Worm (Caenorhabditis elegans) whole organism, L3 larva: Measurements from ENCODE around the gene C36B7.5.

Source experiments
- R02D3.7 ChIP-seq: fragments of 150-350 bp; optimal IDR thresholded peaks from 2 replicates; lab custom pipeline; 2014; ENCODE audit warnings: missing biosample characterization, missing genetic modification characterization
- ZK546.5 ChIP-seq: sonication (generic microtip); optimal IDR thresholded peaks from 2 replicates; lab custom pipeline; 2017; ENCODE audit warnings: missing biosample characterization, missing genetic modification characterization
- aly-2 ChIP-seq: fragments of 150-350 bp; optimal IDR thresholded peaks from 2 replicates; lab custom pipeline; 2014; ENCODE audit warnings: missing biosample characterization, missing genetic modification characterization
- ceh-16 ChIP-seq: sonication (generic microtip); optimal IDR thresholded peaks from 2 replicates; lab custom pipeline; 2017; ENCODE audit warnings: missing biosample characterization, missing genetic modification characterization
- ceh-28 ChIP-seq: fragments of 150-350 bp; optimal IDR thresholded peaks from 2 replicates; lab custom pipeline; 2014; ENCODE audit warnings: missing biosample characterization, missing genetic modification reagents, missing genetic modification characterization
- daf-12 ChIP-seq: fragments of 150-350 bp; optimal IDR thresholded peaks from 2 replicates; lab custom pipeline; 2014; ENCODE audit warnings: missing biosample characterization, missing genetic modification reagents, missing genetic modification characterization
- egl-5 ChIP-seq: fragments of 150-350 bp; optimal IDR thresholded peaks from 2 replicates; lab custom pipeline; 2017; ENCODE audit warnings: missing biosample characterization, missing genetic modification reagents, missing genetic modification characterization, inconsistent platforms
- elt-2 ChIP-seq: sonication (generic microtip); optimal IDR thresholded peaks from 2 replicates; lab custom pipeline; 2016; ENCODE audit warnings: missing genetic modification reagents, mild to moderate bottlenecking, missing genetic modification characterization, missing compliant biosample characterization
- elt-3 ChIP-seq, 3 experiments: fragments of 150-350 bp in 1 of 3; sonication (generic microtip) in 2 of 3; optimal IDR thresholded peaks; 2 replicates in 2 of 3; 4 replicates in 1 of 3; lab custom pipeline; 2014 to 2017; ENCODE audit warnings: missing biosample characterization in 3 of 3, missing genetic modification characterization in 3 of 3
- eor-1 ChIP-seq, 2 experiments: fragments of 150-350 bp; optimal IDR thresholded peaks; 2 replicates each; lab custom pipeline; 2014 to 2018; ENCODE audit warnings: missing biosample characterization in 2 of 2, missing genetic modification characterization in 2 of 2
- fkh-10 ChIP-seq: sonication (generic microtip); optimal IDR thresholded peaks from 2 replicates; lab custom pipeline; 2017; ENCODE audit warnings: missing biosample characterization, missing genetic modification reagents, missing genetic modification characterization
- fkh-2 ChIP-seq: fragments of 150-350 bp; optimal IDR thresholded peaks from 2 replicates; lab custom pipeline; 2014; ENCODE audit warnings: missing biosample characterization, missing genetic modification reagents, missing genetic modification characterization
- fos-1 ChIP-seq: fragments of 150-350 bp; optimal IDR thresholded peaks from 2 replicates; lab custom pipeline; 2014; ENCODE audit warnings: missing biosample characterization, missing genetic modification characterization
- hmg-11 ChIP-seq: sonication (generic microtip); optimal IDR thresholded peaks from 2 replicates; lab custom pipeline; 2016; ENCODE audit warnings: missing genetic modification characterization, missing compliant biosample characterization
- jun-1 ChIP-seq: fragments of 150-350 bp; optimal IDR thresholded peaks from 2 replicates; lab custom pipeline; 2014; ENCODE audit warnings: missing biosample characterization, missing genetic modification reagents, missing genetic modification characterization
- lin-15B ChIP-seq: fragments of 150-350 bp; optimal IDR thresholded peaks from 2 replicates; lab custom pipeline; 2014; ENCODE audit warnings: missing biosample characterization, missing genetic modification characterization
- lin-39 ChIP-seq: fragments of 150-350 bp; optimal IDR thresholded peaks from 2 replicates; lab custom pipeline; 2018; ENCODE audit warnings: missing biosample characterization, missing genetic modification reagents, missing genetic modification characterization
- lsy-12 ChIP-seq: sonication (generic microtip); optimal IDR thresholded peaks from 2 replicates; lab custom pipeline; 2016; ENCODE audit warnings: mild to moderate bottlenecking, missing genetic modification characterization, missing compliant biosample characterization
- mdl-1 ChIP-seq: fragments of 150-350 bp; optimal IDR thresholded peaks from 2 replicates; lab custom pipeline; 2014; ENCODE audit warnings: missing biosample characterization, missing genetic modification characterization
- mml-1 ChIP-seq: fragments of 150-350 bp; sonication (generic microtip); optimal IDR thresholded peaks from 3 replicates; lab custom pipeline; 2014; ENCODE audit warnings: missing biosample characterization, missing genetic modification characterization
- nfya-1 ChIP-seq: sonication (generic microtip); optimal IDR thresholded peaks from 2 replicates; lab custom pipeline; 2017; ENCODE audit warnings: missing genetic modification characterization, mild to moderate bottlenecking, missing compliant biosample characterization, antibody characterized with exemption, moderate library complexity; ENCODE audit not compliant: insufficient read depth
- nhr-12 ChIP-seq: fragments of 150-350 bp; optimal IDR thresholded peaks from 2 replicates; lab custom pipeline; 2014; ENCODE audit warnings: missing biosample characterization, missing genetic modification characterization
- nhr-23 ChIP-seq: fragments of 150-350 bp; optimal IDR thresholded peaks from 2 replicates; lab custom pipeline; 2014; ENCODE audit warnings: missing biosample characterization, missing genetic modification reagents, missing genetic modification characterization
- nhr-237 ChIP-seq: fragments of 150-350 bp; optimal IDR thresholded peaks from 2 replicates; lab custom pipeline; 2014; ENCODE audit warnings: missing biosample characterization, missing genetic modification characterization
- nhr-25 ChIP-seq: sonication (generic microtip); optimal IDR thresholded peaks from 2 replicates; lab custom pipeline; 2017; ENCODE audit warnings: missing biosample characterization, missing genetic modification characterization
- nhr-28 ChIP-seq: fragments of 150-350 bp; optimal IDR thresholded peaks from 2 replicates; lab custom pipeline; 2014; ENCODE audit warnings: missing biosample characterization, missing genetic modification characterization
- nhr-43 ChIP-seq: sonication (generic microtip); optimal IDR thresholded peaks from 2 replicates; lab custom pipeline; 2016; ENCODE audit warnings: mild to moderate bottlenecking, missing genetic modification characterization, missing compliant biosample characterization; ENCODE audit not compliant: poor library complexity, severe bottlenecking
- nhr-76 ChIP-seq: fragments of 150-350 bp; sonication (generic microtip); optimal IDR thresholded peaks from 5 replicates; lab custom pipeline; 2014; ENCODE audit warnings: missing biosample characterization, missing genetic modification characterization
- nhr-77 ChIP-seq: fragments of 150-350 bp; optimal IDR thresholded peaks from 2 replicates; lab custom pipeline; 2014; ENCODE audit warnings: missing biosample characterization, missing genetic modification characterization
- pha-4 ChIP-seq: fragments of 150-350 bp; optimal IDR thresholded peaks from 2 replicates; lab custom pipeline; 2014; ENCODE audit warnings: missing biosample characterization, missing genetic modification reagents, missing genetic modification characterization
- pqm-1 ChIP-seq: fragments of 150-350 bp; optimal IDR thresholded peaks from 2 replicates; lab custom pipeline; 2017; ENCODE audit warnings: missing biosample characterization, missing genetic modification characterization, inconsistent platforms
- sea-2 ChIP-seq: fragments of 150-350 bp; sonication (generic microtip); optimal IDR thresholded peaks from 4 replicates; lab custom pipeline; 2014; ENCODE audit warnings: missing biosample characterization, missing genetic modification reagents, missing genetic modification characterization
- skn-1 ChIP-seq: fragments of 150-350 bp; optimal IDR thresholded peaks from 2 replicates; lab custom pipeline; 2014; ENCODE audit warnings: missing biosample characterization, missing genetic modification characterization
- snpc-4 ChIP-seq: fragments of 150-350 bp; optimal IDR thresholded peaks from 2 replicates; lab custom pipeline; 2014; ENCODE audit warnings: missing biosample characterization, missing genetic modification characterization
- tbx-2 ChIP-seq: sonication (generic microtip); optimal IDR thresholded peaks from 2 replicates; lab custom pipeline; 2016; ENCODE audit warnings: mild to moderate bottlenecking, missing genetic modification characterization, missing compliant biosample characterization
- unc-39 ChIP-seq: sonication (generic microtip); optimal IDR thresholded peaks from 4 replicates; lab custom pipeline; 2017; ENCODE audit warnings: missing biosample characterization, missing genetic modification characterization
- unc-62 ChIP-seq: fragments of 150-350 bp; sonication (generic microtip); optimal IDR thresholded peaks from 4 replicates; lab custom pipeline; 2014; ENCODE audit warnings: missing biosample characterization, missing genetic modification reagents, missing genetic modification characterization
- zag-1 ChIP-seq: fragments of 150-350 bp; optimal IDR thresholded peaks from 2 replicates; lab custom pipeline; 2014; ENCODE audit warnings: missing biosample characterization, missing genetic modification characterization
- ztf-11 ChIP-seq: fragments of 150-350 bp; optimal IDR thresholded peaks from 2 replicates; lab custom pipeline; 2014; ENCODE audit warnings: missing biosample characterization, missing genetic modification characterization
- ztf-4 ChIP-seq: fragments of 150-350 bp; optimal IDR thresholded peaks from 2 replicates; lab custom pipeline; 2014; ENCODE audit warnings: missing biosample characterization, missing genetic modification characterization

C36B7.5 gene

DNA sequence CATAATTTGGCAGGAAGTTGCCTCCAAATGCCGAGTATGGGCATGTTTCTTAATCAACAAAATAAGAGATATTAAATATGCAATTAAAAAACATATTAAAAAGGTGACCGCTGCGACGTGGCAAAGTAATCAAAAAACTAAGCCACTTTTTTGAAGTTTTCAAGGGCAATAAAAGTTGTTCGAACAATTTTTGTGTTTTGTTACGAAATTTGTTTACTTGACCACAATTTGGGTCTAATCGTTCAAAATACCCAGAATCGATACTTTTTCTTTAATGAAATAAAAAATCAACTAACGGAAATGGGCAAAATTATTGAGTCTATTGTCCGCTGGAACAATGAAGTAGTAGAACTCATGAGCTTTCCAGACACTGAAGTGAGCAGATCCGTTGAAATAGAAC, 11.2 kb downstream of the C36B7.5 start, which contains the start of gene Y1B5A.1:
Gene Y1B5A.1 (plus strand): TSS at position 301 of the 400 bp plus-strand sequence.
- TF ChIP-seq fkh-10 (GFP tag; lab: Kevin White, UChicago) (no peak), pha-4 (tag; lab: Kevin White, UChicago) (no peak), snpc-4 (tag; lab: Kevin White, UChicago) (no peak), jun-1 (tag; lab: Kevin White, UChicago) (no peak), elt-2 (tag; lab: Kevin White, UChicago) (no peak), unc-39 (no peak), daf-12 (tag; lab: Kevin White, UChicago) (no peak), hmg-11 (tag; lab: Kevin White, UChicago) (no peak), pqm-1 (tag; lab: Kevin White, UChicago) (no peak), fkh-2 (tag; lab: Kevin White, UChicago) (no peak), egl-5 (no peak), nhr-28 (no peak), ZK546.5 (tag; lab: Kevin White, UChicago) (no peak), zag-1 (tag; lab: Kevin White, UChicago) (no peak), mdl-1 (tag; lab: Kevin White, UChicago) (no peak)

DNA sequence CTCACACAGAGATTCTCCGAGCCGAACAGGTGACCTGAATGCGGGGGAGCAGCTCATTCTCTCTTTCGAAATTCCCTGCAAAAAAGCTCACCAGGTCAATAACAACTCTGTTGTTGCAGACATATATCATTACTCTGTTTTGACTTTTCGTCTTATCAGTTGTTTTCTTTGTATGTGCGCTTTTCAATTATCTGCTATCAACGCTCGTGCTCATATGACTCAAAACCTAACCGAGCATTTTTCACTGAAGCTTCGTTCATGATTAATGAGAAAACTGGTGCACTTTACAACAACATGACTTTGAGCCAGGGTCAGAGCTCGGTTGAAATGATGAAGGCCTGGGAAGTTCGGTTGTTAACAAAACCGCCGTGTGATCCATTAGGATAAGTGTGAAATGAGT, 19.8 kb downstream of the C36B7.5 start:
- TF ChIP-seq lin-15B (tag; lab: Kevin White, UChicago): no peak
- TF ChIP-seq aly-2 (tag; lab: Kevin White, UChicago): no peak
- no peak for TF ChIP-seq nhr-12 (tag; lab: Kevin White, UChicago)
- no peak for TF ChIP-seq ceh-28 (tag; lab: Kevin White, UChicago)
- no peak for TF ChIP-seq ztf-11 (tag; lab: Kevin White, UChicago)
- no peak for TF ChIP-seq pha-4 (tag; lab: Kevin White, UChicago)
- no peak for TF ChIP-seq daf-12 (tag; lab: Kevin White, UChicago)
- no peak for TF ChIP-seq skn-1 (tag; lab: Kevin White, UChicago)
- no peak for TF ChIP-seq fkh-10 (GFP tag; lab: Kevin White, UChicago)
- no peak for TF ChIP-seq pqm-1 (tag; lab: Kevin White, UChicago)
- no peak for TF ChIP-seq tbx-2 (tag; lab: Kevin White, UChicago)
- no peak for TF ChIP-seq R02D3.7 (tag; lab: Kevin White, UChicago)
- TF ChIP-seq hmg-11 (tag; lab: Kevin White, UChicago): no peak
- TF ChIP-seq ztf-4 (tag; lab: Kevin White, UChicago): no peak
- TF ChIP-seq nhr-237 (tag; lab: Kevin White, UChicago): no peak
- no peak for TF ChIP-seq elt-2 (tag; lab: Kevin White, UChicago)
- no peak for TF ChIP-seq fkh-2 (tag; lab: Kevin White, UChicago)
- no peak for TF ChIP-seq lin-39 (tag; lab: Kevin White, UChicago)

DNA sequence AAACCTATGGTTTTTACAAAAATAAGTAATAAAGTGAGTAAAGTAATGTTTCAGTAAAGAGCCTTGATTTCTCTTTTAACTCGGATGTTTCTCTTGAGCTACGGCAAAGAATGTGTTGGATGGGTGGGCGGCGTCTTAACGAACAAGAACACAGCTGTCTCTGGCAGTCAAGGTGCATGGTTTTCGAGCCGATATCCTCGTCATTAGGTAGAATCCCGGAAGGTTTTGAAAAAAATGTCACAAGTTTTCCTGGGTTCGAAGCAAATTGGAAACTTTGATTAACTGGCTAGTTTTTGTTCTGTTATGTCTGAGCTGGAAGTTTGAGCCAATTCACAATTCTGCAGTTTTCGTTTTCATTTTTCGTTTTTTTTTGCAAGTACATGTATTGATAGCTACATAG, 21.0 kb downstream of the C36B7.5 start, which contains the start of gene B0403.6:
Gene B0403.6 (minus strand): TSS at position 101 of the 400 bp plus-strand sequence.
- TF ChIP-seq mdl-1 (tag; lab: Kevin White, UChicago) (no peak), fkh-10 (GFP tag; lab: Kevin White, UChicago) (no peak), mml-1 (tag; lab: Kevin White, UChicago) (no peak)

DNA sequence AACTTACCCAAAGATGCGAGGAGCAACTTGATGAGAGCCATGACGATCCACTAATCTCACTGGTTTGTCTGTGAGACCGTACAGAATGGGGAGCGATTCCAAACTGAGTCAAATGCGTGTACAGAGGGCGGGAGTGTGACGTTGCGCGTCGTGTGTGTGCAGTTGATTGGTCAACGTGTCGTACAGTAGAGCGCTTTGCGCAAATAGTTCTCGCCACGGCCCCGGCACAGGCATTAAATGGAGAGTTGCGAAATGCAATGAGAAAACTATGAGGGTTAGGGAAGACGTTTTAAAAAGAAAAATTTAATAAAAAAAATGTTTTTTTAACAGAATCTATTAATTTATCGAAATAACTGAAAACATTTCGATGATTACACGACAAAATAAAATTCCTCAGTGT, 27.8 kb downstream of the C36B7.5 start, which contains the start of gene pdi-6:
Gene pdi-6 (minus strand): TSS at position 164 of the 400 bp plus-strand sequence.
- TF ChIP-seq aly-2 (tag; lab: Kevin White, UChicago) (no peak), jun-1 (tag; lab: Kevin White, UChicago) (peak; percentile 87), nhr-77 (tag; lab: Kevin White, UChicago) (peak; percentile 76), nfya-1 (tag; lab: Kevin White, UChicago) (peak; percentile 100), nhr-12 (tag; lab: Kevin White, UChicago) (no peak), egl-5 (peak; percentile 8), nhr-76 (no peak), nhr-237 (tag; lab: Kevin White, UChicago) (no peak), elt-2 (tag; lab: Kevin White, UChicago) (peak; percentile 86), lin-39 (tag; lab: Kevin White, UChicago) (peak; percentile 96), fos-1 (tag; lab: Kevin White, UChicago) (no peak), ztf-4 (tag; lab: Kevin White, UChicago) (peak; percentile 3), ceh-28 (tag; lab: Kevin White, UChicago) (peak; percentile 85), skn-1 (tag; lab: Kevin White, UChicago) (peak; percentile 52), lin-15B (tag; lab: Kevin White, UChicago) (peak; percentile 97), unc-62 (GFP tag; lab: Kevin White, UChicago) (peak; percentile 25), nhr-43 (peak; percentile 82), pqm-1 (tag; lab: Kevin White, UChicago) (peak; percentile 77), nhr-25 (tag; lab: Kevin White, UChicago) (peak; percentile 96), tbx-2 (tag; lab: Kevin White, UChicago) (peak; percentile 75), R02D3.7 (tag; lab: Kevin White, UChicago) (peak; percentile 77), mdl-1 (tag; lab: Kevin White, UChicago) (peak; percentile 17), sea-2 (GFP tag; lab: Kevin White, UChicago) (no peak), nhr-23 (tag; lab: Kevin White, UChicago) (peak; percentile 95), snpc-4 (tag; lab: Kevin White, UChicago) (peak; percentile 85), elt-3 (tag; optimal IDR thresholded peaks at IDR 0.05; lab: Kevin White, UChicago) (peak in 1 of 3 experiments; percentile 71), nhr-28 (no peak), fkh-2 (tag; lab: Kevin White, UChicago) (no peak), ztf-11 (tag; lab: Kevin White, UChicago) (no peak), eor-1 (tag; optimal IDR thresholded peaks at IDR 0.05; lab: Kevin White, UChicago) (peak in 1 of 2 experiments; percentile 31), pha-4 (tag; lab: Kevin White, UChicago) (peak; percentile 90), lsy-12 (peak; percentile 89), ceh-16 (tag; lab: Kevin White, UChicago) (no peak), hmg-11 (tag; lab: Kevin White, UChicago) (no peak)
